Worm (Caenorhabditis elegans) whole organism, midembryonic: ENCODE measurements around the gene Y60A3A.25.

ENCODE experiments used
- T22C8.4 ChIP-seq: fragments of 200-800 bp; sonication (Bioruptor generic); IDR thresholded peaks from 2 replicates; pipeline ENCODE4 v1.3.6; 2022; ENCODE audit warnings: missing genetic modification characterization, missing compliant biosample characterization
- cog-1 ChIP-seq: sonication (generic microtip); optimal IDR thresholded peaks from 2 replicates; lab custom pipeline; 2016; ENCODE audit warnings: missing genetic modification characterization, missing compliant biosample characterization
- flt-1 ChIP-seq: fragments of 200-800 bp; sonication (Bioruptor generic); IDR thresholded peaks from 2 replicates; pipeline ENCODE4 v1.3.6; 2022; ENCODE audit warnings: missing genetic modification characterization, missing compliant biosample characterization
- klf-2 ChIP-seq: fragments of 200-800 bp; sonication (Bioruptor generic); conservative IDR thresholded peaks from 2 replicates; pipeline ENCODE4 v1.3.6; 2022; ENCODE audit warnings: missing genetic modification reagents, missing genetic modification characterization, missing compliant biosample characterization
- med-1 ChIP-seq: sonication (generic microtip); optimal IDR thresholded peaks from 2 replicates; lab custom pipeline; 2017; ENCODE audit warnings: missing genetic modification characterization, mild to moderate bottlenecking, missing compliant biosample characterization, antibody characterized with exemption, missing genetic modification reagents; ENCODE audit not compliant: insufficient read depth
- ref-1 ChIP-seq: fragments of 200-800 bp; sonication (Bioruptor generic); conservative IDR thresholded peaks from 2 replicates; pipeline ENCODE4 v1.3.6; 2022; ENCODE audit warnings: missing genetic modification reagents, missing genetic modification characterization, missing compliant biosample characterization
- tab-1 ChIP-seq: fragments of 200-800 bp; sonication (Bioruptor generic); IDR thresholded peaks from 2 replicates; pipeline ENCODE4 v1.3.6; 2022; ENCODE audit warnings: missing genetic modification characterization, missing compliant biosample characterization

DNA sequence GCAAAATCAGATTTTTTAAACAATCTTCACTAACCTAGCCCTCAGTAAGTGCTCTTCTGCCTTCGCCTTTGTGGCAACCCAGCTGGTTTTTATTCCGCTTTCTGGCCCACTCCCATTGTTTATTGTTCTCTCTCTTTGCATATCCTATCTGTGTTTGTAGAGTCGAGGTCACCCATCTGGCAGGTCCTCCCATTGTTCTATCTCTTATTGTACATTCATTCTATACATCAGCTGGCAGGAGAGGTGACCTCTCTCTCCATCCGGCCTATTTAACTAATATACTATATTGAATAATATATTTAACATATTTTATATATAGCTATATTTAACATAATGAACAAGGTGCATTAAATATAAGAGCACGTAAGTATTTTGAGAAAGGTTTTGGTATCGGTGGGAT, 32.0 kb downstream of the Y60A3A.25 start:
- TF ChIP-seq T22C8.4 (GFP tag; lab: Robert Waterston, UW) (no peak), klf-2 (GFP tag; lab: Robert Waterston, UW) (no peak), med-1 (GFP tag; lab: Kevin White, UChicago) (no peak), ref-1 (GFP tag; lab: Robert Waterston, UW) (no peak), flt-1 (no peak), tab-1 (GFP tag; lab: Robert Waterston, UW) (no peak), cog-1 (tag; lab: Kevin White, UChicago) (no peak)
